Worm (Caenorhabditis elegans) whole organism, young adult: Measurements from ENCODE around the gene snt-6.

ENCODE experiments used
- B0019.2 ChIP-seq: fragments of 200-800 bp; sonication (Bioruptor generic); conservative IDR thresholded peaks from 2 replicates; pipeline ENCODE4 v1.3.6; 2022; ENCODE audit warnings: missing genetic modification reagents, missing genetic modification characterization, missing compliant biosample characterization
- D2030.7 ChIP-seq: fragments of 200-800 bp; sonication (Bioruptor generic); IDR thresholded peaks from 2 replicates; pipeline ENCODE4 v1.3.6; 2022; ENCODE audit warnings: missing genetic modification reagents, missing genetic modification characterization, missing compliant biosample characterization
- F57A8.1 ChIP-seq: fragments of 200-800 bp; sonication (Bioruptor generic); optimal IDR thresholded peaks from 2 replicates; lab custom pipeline; 2018; ENCODE audit warnings: mild to moderate bottlenecking, missing genetic modification characterization, moderate library complexity, missing compliant biosample characterization
- cebp-2 ChIP-seq: fragments of 200-800 bp; sonication (Bioruptor generic); IDR thresholded peaks from 2 replicates; pipeline ENCODE4 v1.3.6; 2022; ENCODE audit warnings: missing genetic modification characterization, missing compliant biosample characterization
- lin-35 ChIP-seq, 3 experiments: fragments of 150-350 bp in 2 of 3; sonication (generic microtip) in 1 of 3; optimal IDR thresholded peaks; 2 replicates each; lab custom pipeline; 2014 to 2018; ENCODE audit warnings: missing biosample characterization in 3 of 3, missing genetic modification characterization in 3 of 3, missing genetic modification reagents in 3 of 3
- nhr-80 ChIP-seq: sonication (generic microtip); optimal IDR thresholded peaks from 2 replicates; lab custom pipeline; 2016; ENCODE audit warnings: missing genetic modification characterization, missing compliant biosample characterization
- rcor-1 ChIP-seq: fragments of 200-800 bp; sonication (Bioruptor generic); IDR thresholded peaks from 2 replicates; pipeline ENCODE4 v1.3.6; 2022; ENCODE audit warnings: missing genetic modification reagents, missing genetic modification characterization, missing compliant biosample characterization
- rec-8 ChIP-seq, 2 experiments: sonication (generic microtip); optimal IDR thresholded peaks; 2 replicates each; lab custom pipeline; 2016; ENCODE audit warnings: mild to moderate bottlenecking in 2 of 2, missing genetic modification characterization in 2 of 2, missing genetic modification reagents in 2 of 2, missing genotype in 2 of 2, missing biosample characterization in 1 of 2, missing compliant biosample characterization in 1 of 2, moderate library complexity in 1 of 2
- sdz-38 ChIP-seq: sonication (generic microtip); optimal IDR thresholded peaks from 2 replicates; lab custom pipeline; 2016; ENCODE audit warnings: missing genotype, missing genetic modification characterization, missing compliant biosample characterization
- sea-2 ChIP-seq: fragments of 200-800 bp; sonication (Bioruptor generic); IDR thresholded peaks from 2 replicates; pipeline ENCODE4 v1.3.6; 2022; ENCODE audit warnings: missing genetic modification characterization, missing compliant biosample characterization
- sptf-2 ChIP-seq: fragments of 200-800 bp; sonication (Bioruptor generic); optimal IDR thresholded peaks from 2 replicates; lab custom pipeline; 2018; ENCODE audit warnings: mild to moderate bottlenecking, missing genetic modification characterization, missing compliant biosample characterization
- unc-62 ChIP-seq: fragments of 150-350 bp; optimal IDR thresholded peaks from 2 replicates; lab custom pipeline; 2014; ENCODE audit warnings: missing biosample characterization, missing genetic modification reagents, missing genetic modification characterization
- ztf-25 ChIP-seq: fragments of 200-800 bp; sonication (Bioruptor generic); IDR thresholded peaks from 2 replicates; pipeline ENCODE4 v1.3.6; 2022; ENCODE audit warnings: missing genetic modification reagents, missing genetic modification characterization, missing compliant biosample characterization

DNA sequence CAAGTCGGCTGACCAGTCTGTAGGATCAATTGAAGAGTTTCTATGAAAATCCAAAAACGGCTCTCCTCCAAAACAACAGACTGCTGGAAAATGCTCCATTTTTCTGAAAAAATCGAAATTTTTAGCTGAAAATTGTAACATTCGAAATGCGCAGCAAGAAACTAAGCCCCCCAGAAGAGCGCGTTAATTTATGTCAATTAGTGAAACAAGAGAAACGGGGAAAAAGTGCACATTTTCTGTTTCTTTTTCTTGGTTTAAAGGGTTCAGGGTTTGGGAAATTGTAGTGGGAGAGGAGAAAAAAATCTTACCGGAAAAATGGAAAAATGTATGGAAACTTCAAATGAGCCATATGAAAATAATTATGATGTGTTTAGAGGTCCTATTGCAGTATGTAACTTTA lies 15.2 kb upstream of the snt-6 start, which contains the start of gene C08G5.7:
- TF ChIP-seq F57A8.1 (GFP tag; lab: Kevin White, UChicago) (no peak), nhr-80 (no peak), sea-2 (GFP tag; lab: Robert Waterston, UW) (no peak), sptf-2 (GFP tag; lab: Kevin White, UChicago) (no peak), lin-35 (GFP tag; optimal IDR thresholded peaks at IDR 0.05; lab: Kevin White, UChicago) (no peak), B0019.2 (no peak), unc-62 (no peak), cebp-2 (GFP tag; lab: Robert Waterston, UW) (no peak), rec-8 (tag; optimal IDR thresholded peaks at IDR 0.05; lab: Kevin White, UChicago) (no peak), ztf-25 (GFP tag; lab: Robert Waterston, UW) (no peak), D2030.7 (GFP tag; lab: Robert Waterston, UW) (no peak), rcor-1 (GFP tag; lab: Robert Waterston, UW) (no peak), sdz-38 (no peak)
